Worm (Caenorhabditis elegans): ENCODE measurements around the gene orc-5.
A peak's percentile ranks its signal among the peaks of the same experiment; 100 is the strongest.

orc-5 gene

DNA sequence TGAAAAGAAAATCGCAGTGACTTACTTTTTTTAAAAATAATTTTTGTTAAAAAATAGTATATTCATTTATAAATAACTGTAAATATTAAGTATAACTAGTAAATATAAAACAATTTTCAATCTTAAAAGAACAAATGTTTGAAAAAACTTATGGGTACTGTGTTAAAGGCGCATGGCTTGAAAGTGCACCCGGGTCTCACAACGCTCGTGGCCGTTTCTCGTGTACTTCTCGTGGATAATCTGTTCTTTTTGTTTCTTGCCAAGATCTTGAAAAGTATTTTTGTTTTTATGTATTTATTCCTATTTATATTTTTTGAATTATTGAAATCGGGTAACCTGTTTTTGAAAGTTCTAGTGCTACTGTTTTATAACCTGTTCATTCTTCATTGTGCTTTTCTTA is 31.7 kb upstream of the orc-5 start:
- TF ChIP-seq dsc-1 (tag; optimal IDR thresholded peaks at IDR 0.05) (no peak), efl-1 (optimal IDR thresholded peaks at IDR 0.05) (no peak), efl-1 (GFP tag; optimal IDR thresholded peaks at IDR 0.05 in 1 of 2) (peak in 1 of 2 experiments; percentile 4), fkh-10 (GFP tag; optimal IDR thresholded peaks at IDR 0.05) (no peak)

DNA sequence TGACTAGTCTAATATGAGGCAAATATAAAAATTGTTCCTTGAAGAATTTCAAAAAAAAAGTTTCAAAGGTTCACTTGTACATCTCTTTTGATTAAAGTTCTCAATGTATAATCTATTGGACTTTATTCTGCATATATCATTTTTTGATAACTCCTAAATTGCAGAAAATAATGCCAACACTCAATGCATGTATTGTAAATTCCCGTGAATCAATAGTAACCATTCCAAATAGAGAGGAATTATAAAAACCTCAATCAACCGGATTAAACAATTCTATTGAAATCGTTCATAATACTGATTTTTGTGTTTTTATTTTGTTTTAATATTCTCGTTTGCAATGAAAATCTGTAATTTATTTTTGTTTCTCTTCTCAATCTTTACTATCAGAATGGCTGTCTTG is 30.7 kb upstream of the orc-5 start, which contains the start of gene T25B9.12:
Gene T25B9.12 (plus strand): TSS at position 301 of the 400 bp plus-strand sequence.
- no peak for TF ChIP-seq fkh-10 (GFP tag; optimal IDR thresholded peaks at IDR 0.05)
- no peak for TF ChIP-seq ceh-90 (tag; optimal IDR thresholded peaks at IDR 0.05)
- TF ChIP-seq dsc-1 (tag; optimal IDR thresholded peaks at IDR 0.05) = no peak
- TF ChIP-seq nhr-12 (tag; optimal IDR thresholded peaks at IDR 0.05) = no peak
- no peak for TF ChIP-seq unc-30 (tag; optimal IDR thresholded peaks at IDR 0.05)
- TF ChIP-seq snpc-4 (tag; optimal IDR thresholded peaks at IDR 0.05) = no peak

ce11 chrIV:10764206-10764605 is 29.8 kb upstream of the orc-5 start, which contains the start of gene T25B9.11:
T25B9.11 (plus strand) TSS chrIV:10764506.
- TF ChIP-seq efl-1 (optimal IDR thresholded peaks at IDR 0.05) (no peak), efl-1 (GFP tag; optimal IDR thresholded peaks at IDR 0.05 in 1 of 2) (no peak)

DNA sequence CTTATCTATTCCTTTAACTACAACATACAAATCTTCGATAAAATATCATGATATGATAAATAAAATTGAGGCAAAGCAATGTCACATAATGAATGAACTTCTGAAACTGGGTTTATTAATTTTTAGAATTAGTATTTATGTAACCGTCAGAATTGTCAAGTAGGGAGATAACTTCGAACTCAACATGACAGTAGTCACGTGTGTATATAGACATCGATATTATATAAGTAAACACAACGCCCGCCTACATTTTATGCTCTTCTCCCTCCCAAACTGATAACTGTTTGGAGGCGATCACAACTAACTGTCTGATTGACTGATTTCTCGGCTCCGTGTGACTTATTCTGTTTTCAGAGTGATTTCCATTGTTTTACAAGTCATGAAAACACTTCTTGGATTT is 27.0 kb upstream of the orc-5 start, which contains the start of gene ugt-54:
Gene ugt-54 (plus strand): TSS at position 355 of the 400 bp plus-strand sequence.
- no peak for TF ChIP-seq aha-1 (tag; optimal IDR thresholded peaks at IDR 0.05)
- TF ChIP-seq C04F5.9 (tag; optimal IDR thresholded peaks at IDR 0.05) = no peak
- no peak for TF ChIP-seq nhr-12 (tag; optimal IDR thresholded peaks at IDR 0.05)
- TF ChIP-seq nhr-90 (tag; optimal IDR thresholded peaks at IDR 0.05; ENCODE audit: poor library complexity) = peak; percentile 15
- TF ChIP-seq nhr-11 (tag; optimal IDR thresholded peaks at IDR 0.05) = no peak
- TF ChIP-seq sox-4 (tag; optimal IDR thresholded peaks at IDR 0.05) = no peak
- no peak for TF ChIP-seq unc-30 (tag; optimal IDR thresholded peaks at IDR 0.05)
- TF ChIP-seq vab-15 (tag; optimal IDR thresholded peaks at IDR 0.05) = no peak
- TF ChIP-seq tbx-2 (tag; optimal IDR thresholded peaks at IDR 0.05) = no peak
- no peak for TF ChIP-seq lin-14 (GFP tag; optimal IDR thresholded peaks at IDR 0.05)
- no peak for TF ChIP-seq efl-1 (optimal IDR thresholded peaks at IDR 0.05)
- TF ChIP-seq efl-1 (GFP tag; optimal IDR thresholded peaks at IDR 0.05 in 1 of 2) = no peak
- no peak for TF ChIP-seq C34B4.2 (tag; optimal IDR thresholded peaks at IDR 0.05)
- no peak for TF ChIP-seq tlp-1 (tag; optimal IDR thresholded peaks at IDR 0.05)
- TF ChIP-seq pag-3 (tag; optimal IDR thresholded peaks at IDR 0.05; ENCODE audit: borderline replicate concordance, insufficient read depth) = no peak
- peak; percentile 46 for TF ChIP-seq elt-2 (tag; optimal IDR thresholded peaks at IDR 0.05)
- peak in 1 of 2 experiments; percentile 0 for TF ChIP-seq lin-35 (GFP tag; optimal IDR thresholded peaks at IDR 0.05)
- no peak for TF ChIP-seq ets-5 (GFP tag; IDR thresholded peaks at IDR 0.05)
- TF ChIP-seq fkh-8 (tag; optimal IDR thresholded peaks at IDR 0.05) = no peak

DNA sequence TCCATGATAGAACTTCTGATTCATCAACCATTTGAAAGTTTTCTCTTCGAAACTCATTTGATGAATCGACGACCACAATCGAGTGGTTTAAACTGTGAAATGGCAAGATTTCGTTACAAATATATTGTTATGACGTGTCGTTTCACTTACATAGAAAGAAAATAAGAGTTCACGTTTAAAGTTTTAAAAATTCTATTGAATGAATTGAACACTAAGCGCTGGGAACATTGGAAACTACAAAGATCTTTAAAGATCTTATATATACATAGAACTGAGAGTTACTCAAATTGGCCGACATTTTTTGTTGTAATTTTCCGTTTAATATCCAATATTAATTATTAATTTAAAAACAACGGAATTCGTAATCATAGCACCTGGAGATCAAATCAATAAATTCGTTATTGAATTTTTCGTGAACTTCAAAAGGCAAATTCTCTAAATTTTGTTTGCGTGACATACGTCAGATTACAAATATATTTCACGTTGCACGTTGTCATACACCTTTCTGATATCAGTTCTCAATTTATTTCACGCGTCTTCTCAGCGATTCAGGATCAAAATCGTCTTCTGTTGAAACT is 23.3 kb upstream of the orc-5 start, which contains the start of the genes T25B9.4 and T25B9.6:
Gene T25B9.4 (minus strand): TSS at position 101 of the 578 bp plus-strand sequence.
Gene T25B9.6 (plus strand): TSS at position 528 of the 578 bp plus-strand sequence.
- TF ChIP-seq sup-37 (GFP tag; optimal IDR thresholded peaks at IDR 0.05) = no peak
- no peak for TF ChIP-seq mep-1 (tag; optimal IDR thresholded peaks at IDR 0.05)
- TF ChIP-seq Y116A8C.19 (tag; optimal IDR thresholded peaks at IDR 0.05; ENCODE audit: borderline replicate concordance) = no peak
- TF ChIP-seq nhr-11 (tag; optimal IDR thresholded peaks at IDR 0.05) = no peak
- no peak for TF ChIP-seq lir-3 (tag; optimal IDR thresholded peaks at IDR 0.05; ENCODE audit: poor library complexity)

- TF ChIP-seq pag-3 (tag; optimal IDR thresholded peaks at IDR 0.05; ENCODE audit: borderline replicate concordance, insufficient read depth) (no peak), unc-62 (GFP tag; optimal IDR thresholded peaks at IDR 0.05) (no peak), lin-39 (tag; optimal IDR thresholded peaks at IDR 0.05) (no peak), ceh-63 (GFP tag; optimal IDR thresholded peaks at IDR 0.05) (no peak), unc-98 (GFP tag; IDR thresholded peaks at IDR 0.05) (no peak), tlp-1 (tag; optimal IDR thresholded peaks at IDR 0.05) (no peak), ztf-11 (tag; optimal IDR thresholded peaks at IDR 0.05) (no peak), lin-14 (GFP tag; optimal IDR thresholded peaks at IDR 0.05) (no peak)
Observed at ce11 chrIV:10754685-10755084, 20.3 kb upstream of the orc-5 start, which contains the start of gene T25B9.5. T25B9.5 (minus strand) TSS chrIV:10754785.
